Worm (Caenorhabditis elegans): ENCODE data around the gene mat-2.

DNA sequence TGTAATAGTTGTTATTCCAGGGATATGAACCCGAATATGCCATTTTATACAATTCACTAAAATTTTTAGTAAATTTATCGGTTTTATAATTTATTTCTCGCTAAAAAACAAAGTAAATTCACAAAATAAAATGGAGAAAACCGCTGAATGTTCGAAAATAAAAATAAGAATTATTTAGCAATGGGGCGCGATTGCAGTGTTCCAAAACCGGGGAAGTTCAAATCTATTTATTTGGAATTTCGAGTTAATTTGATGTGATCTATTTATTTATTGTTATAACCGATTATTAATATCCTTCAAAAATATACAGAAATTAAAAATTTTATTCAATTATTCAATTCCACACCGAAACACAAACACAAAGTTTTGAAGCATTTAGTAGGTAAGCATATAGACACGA lies 20.0 kb downstream of the mat-2 start, which contains the start of gene F40F8.11:
- no peak for TF ChIP-seq M03D4.4 (tag; optimal IDR thresholded peaks at IDR 0.05)
- TF ChIP-seq hlh-1 (tag; optimal IDR thresholded peaks at IDR 0.05): no peak
- TF ChIP-seq ztf-11 (tag; optimal IDR thresholded peaks at IDR 0.05): no peak
